Fruit fly (Drosophila melanogaster) whole organism, pupa: ENCODE data around the gene Nasp.

ENCODE experiments used
- CG10348 ChIP-seq: fragments of 200-800 bp; sonication (Bioruptor generic); IDR thresholded peaks from 2 replicates; pipeline ENCODE4 v1.3.6; 2022; ENCODE audit warnings: missing biosample characterization, missing genetic modification characterization
- CG15710 ChIP-seq: fragments of 200-800 bp; sonication (Bioruptor generic); optimal IDR thresholded peaks from 2 replicates; lab custom pipeline; 2018; ENCODE audit warnings: missing biosample characterization, mild to moderate bottlenecking, missing genetic modification characterization, moderate library complexity
- CG17806 ChIP-seq: fragments of 200-800 bp; sonication (Bioruptor generic); optimal IDR thresholded peaks from 2 replicates; lab custom pipeline; 2018; ENCODE audit warnings: missing biosample characterization, mild to moderate bottlenecking, missing genetic modification characterization, moderate library complexity
- CG4496 ChIP-seq: fragments of 200-800 bp; sonication (Bioruptor generic); IDR thresholded peaks from 3 replicates; pipeline ENCODE4 v1.3.6; 2022; ENCODE audit warnings: missing biosample characterization, missing genetic modification characterization
- Snoo ChIP-seq: fragments of 200-800 bp; sonication (Bioruptor generic); optimal IDR thresholded peaks from 3 replicates; lab custom pipeline; 2017; ENCODE audit warnings: missing biosample characterization, mild to moderate bottlenecking, missing genetic modification characterization, inconsistent platforms
- fd96Ca ChIP-seq: fragments of 200-800 bp; sonication (Bioruptor generic); IDR thresholded peaks from 3 replicates; pipeline ENCODE4 v1.3.6; 2022; ENCODE audit warnings: missing biosample characterization, missing genetic modification characterization
- gl ChIP-seq: fragments of 200-800 bp; sonication (Bioruptor generic); optimal IDR thresholded peaks from 2 replicates; lab custom pipeline; 2018; ENCODE audit warnings: missing biosample characterization, mild to moderate bottlenecking, missing genetic modification characterization

dm6 chr3R:8722962-8723548 is 24.5 kb upstream of the Nasp start, which contains the start of gene nom:
- TF ChIP-seq CG15710 (tag; lab: Kevin White, UChicago) (no peak), CG17806 (tag; lab: Kevin White, UChicago) (no peak), fd96Ca (GFP tag; lab: Robert Waterston, UW) (no peak), Snoo (tag; lab: Kevin White, UChicago) (no peak), CG10348 (GFP tag; lab: Robert Waterston, UW) (no peak), CG4496 (GFP tag; lab: Robert Waterston, UW) (no peak), gl (tag; lab: Kevin White, UChicago) (no peak)
